Worm (Caenorhabditis elegans): ENCODE data around the gene msp-50.

DNA sequence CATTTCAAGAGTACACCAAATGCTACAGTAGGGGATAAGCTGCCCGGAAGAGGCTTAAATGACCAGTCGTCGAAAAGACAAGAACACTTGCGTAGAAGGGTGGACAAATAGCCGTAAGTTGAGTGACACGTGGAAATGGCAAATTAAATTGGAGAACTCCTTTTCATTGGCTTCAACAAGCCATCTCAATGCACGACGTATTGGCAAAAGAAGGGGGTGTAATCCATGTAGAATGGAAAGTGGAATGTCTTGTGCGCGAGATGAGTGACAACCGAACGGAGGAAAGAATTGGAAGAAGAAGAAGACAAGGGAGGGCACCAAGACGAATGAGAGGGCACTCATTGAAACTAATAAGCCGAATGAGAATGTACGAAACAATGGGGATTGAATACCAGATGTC, 29.1 kb downstream of the msp-50 start:
- no peak for TF ChIP-seq pqm-1 (tag; optimal IDR thresholded peaks at IDR 0.05)
- no peak for TF ChIP-seq elt-2 (tag; optimal IDR thresholded peaks at IDR 0.05)
- TF ChIP-seq sox-2 (GFP tag; IDR thresholded peaks at IDR 0.05), result no peak
- TF ChIP-seq F13H6.1 (tag; optimal IDR thresholded peaks at IDR 0.05), result no peak
